Worm (Caenorhabditis elegans) whole organism, mixed stage, embryonic: Measurements from ENCODE around the gene grl-19.

Experiments used
- ces-1 ChIP-seq: fragments of 150-350 bp; optimal IDR thresholded peaks from 2 replicates; lab custom pipeline; 2014; ENCODE audit warnings: missing biosample characterization, missing genetic modification reagents, missing genetic modification characterization
- cnd-1 ChIP-seq: fragments of 200-800 bp; sonication (Bioruptor generic); optimal IDR thresholded peaks from 2 replicates; lab custom pipeline; 2018; ENCODE audit warnings: mild to moderate bottlenecking, missing genetic modification characterization, missing compliant biosample characterization
- lsy-2 ChIP-seq: fragments of 150-350 bp; optimal IDR thresholded peaks from 2 replicates; lab custom pipeline; 2014; ENCODE audit warnings: missing biosample characterization, missing genetic modification characterization
- mep-1 ChIP-seq: fragments of 150-350 bp; optimal IDR thresholded peaks from 2 replicates; lab custom pipeline; 2017; ENCODE audit warnings: missing biosample characterization, missing genetic modification reagents, missing genetic modification characterization, inconsistent platforms
- nhr-237 ChIP-seq: fragments of 150-350 bp; optimal IDR thresholded peaks from 2 replicates; lab custom pipeline; 2014; ENCODE audit warnings: missing biosample characterization, missing genetic modification characterization
- nhr-76 ChIP-seq: sonication (generic microtip); optimal IDR thresholded peaks from 2 replicates; lab custom pipeline; 2017; ENCODE audit warnings: missing biosample characterization, missing genetic modification characterization
- snpc-4 ChIP-seq: fragments of 150-350 bp; optimal IDR thresholded peaks from 2 replicates; lab custom pipeline; 2014; ENCODE audit warnings: missing biosample characterization, missing genetic modification characterization
- unc-120 ChIP-seq: sonication (generic microtip); optimal IDR thresholded peaks from 2 replicates; lab custom pipeline; 2017; ENCODE audit warnings: missing genetic modification characterization, missing compliant biosample characterization; ENCODE audit not compliant: poor library complexity, severe bottlenecking
- unc-39 ChIP-seq: fragments of 150-350 bp; optimal IDR thresholded peaks from 2 replicates; lab custom pipeline; 2014; ENCODE audit warnings: missing biosample characterization, missing genetic modification characterization
- unc-62 ChIP-seq: fragments of 150-350 bp; optimal IDR thresholded peaks from 2 replicates; lab custom pipeline; 2014; ENCODE audit warnings: missing biosample characterization, missing genetic modification reagents, missing genetic modification characterization
- ztf-11 ChIP-seq: fragments of 150-350 bp; optimal IDR thresholded peaks from 2 replicates; lab custom pipeline; 2014; ENCODE audit warnings: missing biosample characterization, missing genetic modification characterization

DNA sequence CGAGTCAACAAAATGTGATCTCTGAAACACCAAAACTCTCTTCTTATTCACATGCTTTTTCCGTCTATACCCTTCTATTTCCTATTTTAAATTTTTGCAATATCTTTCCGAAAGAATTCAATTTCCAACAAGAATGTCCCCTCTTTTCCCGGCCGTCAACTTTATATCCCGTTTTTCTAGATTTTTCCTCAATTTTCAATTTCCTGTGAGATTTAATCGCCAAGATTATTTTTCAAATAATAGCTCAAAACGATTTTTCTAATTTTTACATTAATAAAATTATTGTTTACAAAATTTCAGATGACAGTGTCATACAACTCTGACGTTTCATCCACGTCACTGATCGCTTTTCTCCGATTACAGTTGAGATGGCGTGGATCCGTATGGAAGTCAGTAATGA is 31.0 kb upstream of the grl-19 start, which contains the start of gene best-19:
- TF ChIP-seq nhr-237 (no peak), unc-62 (GFP tag; lab: Kevin White, UChicago) (no peak), unc-39 (tag; lab: Kevin White, UChicago) (no peak), ces-1 (no peak), unc-120 (tag; lab: Kevin White, UChicago) (no peak), mep-1 (tag; lab: Kevin White, UChicago) (no peak), snpc-4 (no peak), lsy-2 (tag; lab: Kevin White, UChicago) (no peak), nhr-76 (tag; lab: Kevin White, UChicago) (no peak), cnd-1 (tag; lab: Kevin White, UChicago) (no peak), ztf-11 (tag; lab: Kevin White, UChicago) (no peak)
